Fruit fly (Drosophila melanogaster): ENCODE measurements around the gene ich.
A peak's percentile ranks its signal among the peaks of the same experiment; 100 is the strongest.

dm6 chr3R:8931777-8932345 lies 31.0 kb downstream of the ich start, which contains the start of gene pyd:
- TF ChIP-seq cic (GFP tag; optimal IDR thresholded peaks at IDR 0.05), result no peak
- TF ChIP-seq kay (GFP tag; ENCODE audit: borderline replicate concordance), result peak; percentile 88
- TF ChIP-seq CG14711 (tag; optimal IDR thresholded peaks at IDR 0.05), result peak; percentile 35
- TF ChIP-seq bab1 (GFP tag; optimal IDR thresholded peaks at IDR 0.05), result peak; percentile 84
- TF ChIP-seq Hr96 (GFP tag; optimal IDR thresholded peaks at IDR 0.05), result peak; percentile 81
- TF ChIP-seq CG7045 (GFP tag; optimal IDR thresholded peaks at IDR 0.05), result peak; percentile 47
- TF ChIP-seq CG33017 (tag; optimal IDR thresholded peaks at IDR 0.05), result no peak
- peak; percentile 74 for TF ChIP-seq Crg-1 (GFP tag; optimal IDR thresholded peaks at IDR 0.05)
- peak; percentile 66 for TF ChIP-seq CG11617 (GFP tag; optimal IDR thresholded peaks at IDR 0.05)
